Fruit fly (Drosophila melanogaster) whole organism, embryonic: ENCODE data around the gene Cyp312a1.

Experiments
- C15 ChIP-seq: fragments of 200-800 bp; sonication (Bioruptor generic); IDR thresholded peaks from 3 replicates; pipeline ENCODE4 v1.3.6; 2022; ENCODE audit warnings: missing biosample characterization, missing genetic modification characterization
- CG10654 ChIP-seq: fragments of 200-800 bp; sonication (Bioruptor generic); optimal IDR thresholded peaks from 2 replicates; lab custom pipeline; 2016; ENCODE audit warnings: missing biosample characterization, missing genetic modification characterization
- CG10959 ChIP-seq: fragments of 200-800 bp; sonication (Bioruptor generic); IDR thresholded peaks from 2 replicates; pipeline ENCODE4 v1.3.6; 2022; ENCODE audit warnings: missing biosample characterization, missing genetic modification characterization
- CG11247 ChIP-seq: fragments of 200-800 bp; sonication (Bioruptor generic); IDR thresholded peaks from 2 replicates; pipeline ENCODE4 v1.3.6; 2022; ENCODE audit warnings: missing biosample characterization, missing genetic modification characterization
- CG12071 ChIP-seq: fragments of 200-800 bp; sonication (Bioruptor generic); optimal IDR thresholded peaks from 3 replicates; lab custom pipeline; 2018; ENCODE audit warnings: missing biosample characterization, mild to moderate bottlenecking, missing genetic modification characterization
- CG12219 ChIP-seq: fragments of 200-800 bp; sonication (Bioruptor generic); optimal IDR thresholded peaks from 3 replicates; lab custom pipeline; 2018; ENCODE audit warnings: missing biosample characterization, mild to moderate bottlenecking, missing genetic modification characterization
- CG12744 ChIP-seq: fragments of 200-800 bp; sonication (Bioruptor generic); optimal IDR thresholded peaks from 2 replicates; lab custom pipeline; 2016; ENCODE audit warnings: missing biosample characterization, missing genetic modification characterization
- CG15011 ChIP-seq: fragments of 200-800 bp; sonication (Bioruptor generic); optimal IDR thresholded peaks from 3 replicates; lab custom pipeline; 2018; ENCODE audit warnings: missing biosample characterization, mild to moderate bottlenecking, missing genetic modification characterization
- CG15601 ChIP-seq: fragments of 200-800 bp; sonication (Bioruptor generic); optimal IDR thresholded peaks from 3 replicates; lab custom pipeline; 2019; ENCODE audit warnings: missing biosample characterization, mild to moderate bottlenecking, missing genetic modification characterization, moderate library complexity
- CG17328 ChIP-seq: fragments of 200-800 bp; sonication (Bioruptor generic); IDR thresholded peaks from 2 replicates; pipeline ENCODE4 v1.3.6; 2022; ENCODE audit warnings: missing biosample characterization, missing genetic modification characterization
- CG17385 ChIP-seq: fragments of 200-800 bp; sonication (Bioruptor generic); optimal IDR thresholded peaks from 3 replicates; lab custom pipeline; 2018; ENCODE audit warnings: missing biosample characterization, mild to moderate bottlenecking, missing genetic modification characterization
- CG18599 ChIP-seq: fragments of 200-800 bp; sonication (Bioruptor generic); optimal IDR thresholded peaks from 3 replicates; lab custom pipeline; 2017; ENCODE audit warnings: missing biosample characterization, missing genetic modification characterization, mild to moderate bottlenecking, moderate library complexity, missing genetic modification reagents
- CG2116 ChIP-seq: fragments of 200-800 bp; sonication (Bioruptor generic); optimal IDR thresholded peaks from 3 replicates; lab custom pipeline; 2018; ENCODE audit warnings: missing biosample characterization, mild to moderate bottlenecking, missing genetic modification characterization
- CG30403 ChIP-seq: fragments of 200-800 bp; sonication (Bioruptor generic); optimal IDR thresholded peaks from 3 replicates; lab custom pipeline; 2016; ENCODE audit warnings: missing biosample characterization, missing genetic modification characterization
- CG32532 ChIP-seq: fragments of 200-800 bp; sonication (Bioruptor generic); IDR thresholded peaks from 2 replicates; pipeline ENCODE4 v1.3.6; 2022; ENCODE audit warnings: missing biosample characterization, missing genetic modification characterization
- CG4328 ChIP-seq: fragments of 200-800 bp; sonication (Bioruptor generic); optimal IDR thresholded peaks from 3 replicates; lab custom pipeline; 2017; ENCODE audit warnings: missing biosample characterization, missing genetic modification reagents, missing genetic modification characterization
- CG4404 ChIP-seq: fragments of 200-800 bp; sonication (Bioruptor generic); IDR thresholded peaks from 2 replicates; pipeline ENCODE4 v1.3.6; 2022; ENCODE audit warnings: missing biosample characterization, missing genetic modification characterization
- CG4617 ChIP-seq: fragments of 200-800 bp; sonication (Bioruptor generic); optimal IDR thresholded peaks from 3 replicates; lab custom pipeline; 2016; ENCODE audit warnings: missing biosample characterization, missing genetic modification characterization, borderline replicate concordance
- CG6791 ChIP-seq: fragments of 200-800 bp; sonication (Bioruptor generic); IDR thresholded peaks from 3 replicates; pipeline ENCODE4 v1.3.6; 2022; ENCODE audit warnings: missing biosample characterization, missing genetic modification characterization; ENCODE audit not compliant: partially characterized antibody
- CG7556 ChIP-seq: fragments of 200-800 bp; sonication (Bioruptor generic); optimal IDR thresholded peaks from 2 replicates; lab custom pipeline; 2017; ENCODE audit warnings: missing biosample characterization, mild to moderate bottlenecking, missing genetic modification characterization
- CG7928 ChIP-seq: fragments of 200-800 bp; sonication (Bioruptor generic); optimal IDR thresholded peaks from 2 replicates; lab custom pipeline; 2017; ENCODE audit warnings: missing biosample characterization, mild to moderate bottlenecking, missing genetic modification characterization
- CkIIα-i1 ChIP-seq: fragments of 200-800 bp; sonication (Bioruptor generic); IDR thresholded peaks from 2 replicates; pipeline ENCODE4 v1.3.6; 2022; ENCODE audit warnings: missing biosample characterization, missing genetic modification characterization
- Drgx ChIP-seq: fragments of 200-800 bp; sonication (Bioruptor generic); IDR thresholded peaks from 2 replicates; pipeline ENCODE4 v1.3.6; 2022; ENCODE audit warnings: missing biosample characterization, missing genetic modification characterization
- Lhr ChIP-seq: fragments of 200-800 bp; sonication (Bioruptor generic); optimal IDR thresholded peaks from 3 replicates; lab custom pipeline; 2017; ENCODE audit warnings: mild to moderate bottlenecking, missing biosample characterization, missing genetic modification reagents, missing genetic modification characterization
- Med ChIP-seq: fragments of 200-800 bp; sonication (Bioruptor generic); peaks from one replicate; lab custom pipeline; 2016; ENCODE audit warnings: missing biosample characterization, missing genetic modification characterization, mild to moderate bottlenecking, inconsistent platforms, moderate library complexity
- Myb ChIP-seq: fragments of 200-800 bp; sonication (Bioruptor generic); optimal IDR thresholded peaks from 2 replicates; lab custom pipeline; 2016; ENCODE audit warnings: missing biosample characterization, missing genetic modification characterization
- Nf-YB ChIP-seq: fragments of 200-800 bp; sonication (Bioruptor generic); optimal IDR thresholded peaks from 3 replicates; lab custom pipeline; 2019; ENCODE audit warnings: missing biosample characterization, mild to moderate bottlenecking, missing genetic modification characterization, moderate library complexity
- Sox100B ChIP-seq: fragments of 200-800 bp; sonication (Bioruptor generic); optimal IDR thresholded peaks from 3 replicates; lab custom pipeline; 2018; ENCODE audit warnings: missing biosample characterization, mild to moderate bottlenecking, missing genetic modification characterization
- Spps ChIP-seq: fragments of 200-800 bp; sonication (Bioruptor generic); optimal IDR thresholded peaks from 2 replicates; lab custom pipeline; 2018; ENCODE audit warnings: missing biosample characterization, mild to moderate bottlenecking, missing genetic modification characterization
- Sry-β ChIP-seq: fragments of 200-800 bp; sonication (Bioruptor generic); optimal IDR thresholded peaks from 2 replicates; lab custom pipeline; 2018; ENCODE audit warnings: missing biosample characterization, mild to moderate bottlenecking, missing genetic modification characterization, moderate library complexity
- amos ChIP-seq: fragments of 200-800 bp; sonication (Bioruptor generic); IDR thresholded peaks from 2 replicates; pipeline ENCODE4 v1.3.6; 2022; ENCODE audit warnings: missing biosample characterization, missing genetic modification characterization; ENCODE audit not compliant: partially characterized antibody
- cas ChIP-seq: fragments of 200-800 bp; sonication (Bioruptor generic); IDR thresholded peaks from 2 replicates; pipeline ENCODE4 v1.3.6; 2022; ENCODE audit warnings: missing biosample characterization, missing genetic modification characterization
- chn ChIP-seq: fragments of 200-800 bp; sonication (Bioruptor generic); optimal IDR thresholded peaks from 2 replicates; lab custom pipeline; 2016; ENCODE audit warnings: missing biosample characterization, missing genetic modification characterization
- croc ChIP-seq: fragments of 200-800 bp; sonication (Bioruptor generic); conservative IDR thresholded peaks from 3 replicates; pipeline ENCODE4 v1.3.6; 2022; ENCODE audit warnings: missing biosample characterization, missing genetic modification characterization
- cwo ChIP-seq: fragments of 200-800 bp; sonication (Bioruptor generic); optimal IDR thresholded peaks from 3 replicates; lab custom pipeline; 2017; ENCODE audit warnings: missing biosample characterization, missing genetic modification characterization, mild to moderate bottlenecking, moderate library complexity, missing genetic modification reagents
- fd64A ChIP-seq: fragments of 200-800 bp; sonication (Bioruptor generic); optimal IDR thresholded peaks from 3 replicates; lab custom pipeline; 2018; ENCODE audit warnings: missing biosample characterization, mild to moderate bottlenecking, missing genetic modification characterization
- fru ChIP-seq: fragments of >200 bp; optimal IDR thresholded peaks from 2 replicates; lab custom pipeline; 2017
- gcm ChIP-seq: fragments of 200-800 bp; sonication (Bioruptor generic); optimal IDR thresholded peaks from 2 replicates; lab custom pipeline; 2019; ENCODE audit warnings: missing biosample characterization, mild to moderate bottlenecking, missing genetic modification characterization, moderate library complexity
- gsb-n ChIP-seq: fragments of 200-800 bp; sonication (Bioruptor generic); optimal IDR thresholded peaks from 3 replicates; lab custom pipeline; 2018; ENCODE audit warnings: missing biosample characterization, mild to moderate bottlenecking, missing genetic modification characterization
- her ChIP-seq: fragments of 200-800 bp; sonication (Bioruptor generic); optimal IDR thresholded peaks from 2 replicates; lab custom pipeline; 2016; ENCODE audit warnings: missing biosample characterization, missing genetic modification characterization
- ind ChIP-seq: fragments of 200-800 bp; sonication (Bioruptor generic); optimal IDR thresholded peaks from 3 replicates; lab custom pipeline; 2016; ENCODE audit warnings: missing biosample characterization, missing genetic modification characterization
- mam ChIP-seq: fragments of 200-800 bp; sonication (Bioruptor generic); optimal IDR thresholded peaks from 3 replicates; lab custom pipeline; 2016; ENCODE audit warnings: missing biosample characterization, missing genetic modification characterization
- p53 ChIP-seq: fragments of 200-800 bp; sonication (Bioruptor generic); optimal IDR thresholded peaks from 2 replicates; lab custom pipeline; 2016; ENCODE audit warnings: missing biosample characterization, missing genetic modification characterization
- shn ChIP-seq: fragments of 200-800 bp; sonication (Bioruptor generic); optimal IDR thresholded peaks from 3 replicates; lab custom pipeline; 2016; ENCODE audit warnings: missing biosample characterization, missing genetic modification characterization
- sr ChIP-seq: fragments of 200-800 bp; sonication (Bioruptor generic); IDR thresholded peaks from 3 replicates; pipeline ENCODE4 v1.3.6; 2022; ENCODE audit warnings: missing biosample characterization, missing genetic modification characterization
- ssp ChIP-seq: fragments of 200-800 bp; sonication (Bioruptor generic); IDR thresholded peaks from 2 replicates; pipeline ENCODE4 v1.3.6; 2022; ENCODE audit warnings: missing biosample characterization, missing genetic modification characterization
- ttk ChIP-seq: fragments of 200-800 bp; sonication (Bioruptor generic); IDR thresholded peaks from 2 replicates; pipeline ENCODE4 v2.1.2; 2022; ENCODE audit warnings: missing biosample characterization, missing genetic modification characterization
- vfl ChIP-seq: fragments of 200-800 bp; sonication (Bioruptor generic); optimal IDR thresholded peaks from 2 replicates; lab custom pipeline; 2016; ENCODE audit warnings: missing biosample characterization, missing genetic modification characterization

The Cyp312a1 gene

dm6 chr3L:18106021-18106944 is 26.2 kb downstream of the Cyp312a1 start, which contains the start of the genes CG13698 and mRpS26 (continued):
- TF ChIP-seq her (peak; percentile 99), ind (peak; percentile 71), amos (GFP tag; lab: Robert Waterston, UW) (no peak; the same call in 1 of the 2 replicates), Drgx (peak; percentile 34; the same call in 1 of the 2 replicates), fd64A (GFP tag; lab: Kevin White, UChicago) (no peak), CG12071 (GFP tag; lab: Kevin White, UChicago) (peak; percentile 3), CkIIα-i1 (no peak), p53 (no peak), CG6791 (peak; percentile 60; the same call in 2 of the 3 replicates), CG17385 (GFP tag; lab: Kevin White, UChicago) (peak; percentile 10), CG4328 (GFP tag; lab: Kevin White, UChicago) (peak; percentile 70), CG10959 (GFP tag; lab: Robert Waterston, UW) (no peak), mam (GFP tag; lab: Kevin White, UChicago) (peak; percentile 62), Myb (GFP tag; lab: Kevin White, UChicago) (peak; percentile 67), Spps (tag; lab: Kevin White, UChicago) (peak; percentile 9), Nf-YB (GFP tag; lab: Kevin White, UChicago) (peak; percentile 49), ssp (GFP tag; lab: Robert Waterston, UW) (peak; percentile 51), fru (no peak), Sry-β (GFP tag; lab: Kevin White, UChicago) (peak; percentile 94), CG10654 (peak; percentile 55), CG7928 (GFP tag; lab: Kevin White, UChicago) (peak; percentile 24), croc (peak; percentile 22; the same call in 1 of the 3 replicates), CG15601 (peak; percentile 74), Sox100B (GFP tag; lab: Kevin White, UChicago) (peak; percentile 72), shn (GFP tag; lab: Kevin White, UChicago) (no peak), Lhr (GFP tag; lab: Kevin White, UChicago) (peak; percentile 65), CG4617 (GFP tag; lab: Kevin White, UChicago) (peak; percentile 14), CG32532 (GFP tag; lab: Robert Waterston, UW) (peak; percentile 67), CG17328 (GFP tag; lab: Robert Waterston, UW) (peak; percentile 28; the same call in 1 of the 2 replicates), Med (GFP tag; lab: Kevin White, UChicago) (peak; percentile 70), cwo (peak; percentile 53), CG12219 (GFP tag; lab: Kevin White, UChicago) (peak; percentile 36), gsb-n (peak; percentile 56), CG7556 (GFP tag; lab: Kevin White, UChicago) (peak; percentile 71), cas (0 out of 2 replicates have a peak, but pooled peaks have one; percentile 25), CG2116 (GFP tag; lab: Kevin White, UChicago) (peak; percentile 96), CG4404 (GFP tag; lab: Robert Waterston, UW) (peak; percentile 39; the same call in 1 of the 2 replicates), ttk (GFP tag; lab: Robert Waterston, UW) (peak; percentile 32; the same call in 1 of the 2 replicates), CG11247 (GFP tag; lab: Robert Waterston, UW) (0 out of 2 replicates have a peak, but pooled peaks have one; percentile 57), vfl (GFP tag; lab: Kevin White, UChicago) (peak; percentile 37), CG30403 (GFP tag; lab: Kevin White, UChicago) (peak; percentile 89), chn (GFP tag; lab: Kevin White, UChicago) (peak; percentile 50), CG15011 (GFP tag; lab: Kevin White, UChicago) (peak; percentile 60), sr (GFP tag; lab: Robert Waterston, UW) (peak; percentile 70; the same call in 1 of the 3 replicates), gcm (GFP tag; lab: Kevin White, UChicago) (peak; percentile 57), C15 (GFP tag; lab: Robert Waterston, UW) (no peak), CG18599 (GFP tag; lab: Kevin White, UChicago) (peak; percentile 82), CG12744 (GFP tag; lab: Kevin White, UChicago) (no peak)
